Fruit fly (Drosophila melanogaster): ENCODE results near the gene CSN8.

The CSN8 gene

DNA sequence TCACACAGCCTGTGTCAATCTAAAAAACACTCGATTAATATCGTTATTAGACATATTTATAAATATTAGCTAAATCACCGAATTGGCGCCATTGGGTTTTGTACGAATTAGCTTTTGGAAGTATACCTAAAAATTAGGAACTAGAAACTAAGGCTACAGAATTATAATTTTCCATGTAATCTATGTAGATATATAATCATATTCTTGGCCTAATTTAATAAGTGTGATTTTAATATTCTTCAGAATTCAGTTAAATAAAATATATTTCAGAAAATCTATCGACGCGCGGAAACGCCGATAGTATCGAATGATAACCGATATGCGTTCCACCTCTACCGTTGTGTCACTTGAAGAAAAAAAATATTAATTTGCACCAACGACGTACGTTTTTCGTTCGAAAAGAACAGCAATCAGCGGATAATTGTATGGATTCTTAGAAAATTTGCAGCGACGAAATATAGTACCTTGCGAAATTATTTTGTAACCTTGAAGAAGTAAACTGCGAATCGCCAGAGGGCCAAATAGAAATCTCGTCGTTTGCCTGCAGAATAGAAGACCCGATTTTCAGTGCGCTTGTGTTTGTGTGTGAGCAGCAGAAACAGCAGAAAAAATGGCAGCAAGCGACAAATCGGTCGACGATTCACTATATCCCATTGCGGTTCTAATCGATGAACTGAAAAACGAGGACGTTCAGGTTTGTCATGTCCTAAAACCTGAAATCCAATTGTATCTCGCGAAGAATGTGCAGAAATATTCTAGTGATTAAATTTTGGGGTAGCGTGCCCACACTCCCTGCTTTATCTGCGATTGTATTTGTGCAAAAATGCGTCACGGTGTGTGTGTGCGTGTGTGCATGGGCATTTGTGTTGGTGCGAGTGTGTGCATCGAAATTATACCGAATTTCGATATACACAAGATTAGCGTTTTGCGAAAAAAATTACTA lies 1.3 kb downstream of the CSN8 start, which contains the start of gene Pp2A-29B (continued):
- peak; percentile 95 for TF ChIP-seq tna (GFP tag; IDR thresholded peaks at IDR 0.05; ENCODE audit: partially characterized antibody)
- no peak for TF ChIP-seq Sox102F (GFP tag; optimal IDR thresholded peaks at IDR 0.05)
- no peak for TF ChIP-seq bab2 (GFP tag; optimal IDR thresholded peaks at IDR 0.05)
- TF ChIP-seq NfI (GFP tag; optimal IDR thresholded peaks at IDR 0.05), result peak; percentile 15
- TF ChIP-seq sug (tag; optimal IDR thresholded peaks at IDR 0.05), result peak; percentile 59
- peak; percentile 19 for TF ChIP-seq D19A (tag; optimal IDR thresholded peaks at IDR 0.05)
- TF ChIP-seq fu2 (GFP tag; optimal IDR thresholded peaks at IDR 0.05), result no peak
- peak; percentile 53 for TF ChIP-seq CG17829 (tag; optimal IDR thresholded peaks at IDR 0.05)
- 0 out of 2 replicates have a peak, but pooled peaks have one; percentile 11 for TF ChIP-seq Rfx (GFP tag; IDR thresholded peaks at IDR 0.05)
- TF ChIP-seq az2 (GFP tag; optimal IDR thresholded peaks at IDR 0.05), result peak; percentile 3
- peak; percentile 93; the same call in 3 of the 4 replicates for TF ChIP-seq chinmo (GFP tag; IDR thresholded peaks at IDR 0.05; ENCODE audit: partially characterized antibody)
- TF ChIP-seq gcm (GFP tag; optimal IDR thresholded peaks at IDR 0.05), result no peak
- TF ChIP-seq CG30403 (GFP tag; optimal IDR thresholded peaks at IDR 0.05), result peak; percentile 19
- peak; percentile 33; the same call in 1 of the 2 replicates for TF ChIP-seq CG32767 (GFP tag; IDR thresholded peaks at IDR 0.05)
- TF ChIP-seq Bgb (GFP tag; IDR thresholded peaks at IDR 0.05; ENCODE audit: partially characterized antibody), result peak; percentile 97
- TF ChIP-seq CG3995 (GFP tag; optimal IDR thresholded peaks at IDR 0.05), result peak; percentile 96
- peak; percentile 4 for TF ChIP-seq Hmr (GFP tag; optimal IDR thresholded peaks at IDR 0.05)
- TF ChIP-seq CG18476 (GFP tag; optimal IDR thresholded peaks at IDR 0.05), result peak; percentile 15
- TF ChIP-seq Atf3 (GFP tag; optimal IDR thresholded peaks at IDR 0.05), result peak; percentile 0
- peak; percentile 99 for TF ChIP-seq Doc3 (GFP tag; IDR thresholded peaks at IDR 0.05; ENCODE audit: partially characterized antibody)
- no peak for TF ChIP-seq dan (GFP tag; IDR thresholded peaks at IDR 0.05)
- TF ChIP-seq Six4 (GFP tag; optimal IDR thresholded peaks at IDR 0.05), result no peak
- 0 out of 2 replicates have a peak, but pooled peaks have one; percentile 11 for TF ChIP-seq vvl (GFP tag; IDR thresholded peaks at IDR 0.05)
- peak; percentile 15 for TF ChIP-seq CG2678 (tag; optimal IDR thresholded peaks at IDR 0.05)
- no peak for TF ChIP-seq sima (GFP tag; optimal IDR thresholded peaks at IDR 0.05)
- peak; percentile 69 for TF ChIP-seq CG4617 (GFP tag; optimal IDR thresholded peaks at IDR 0.05; ENCODE audit: borderline replicate concordance)
- TF ChIP-seq amos (GFP tag; IDR thresholded peaks at IDR 0.05; ENCODE audit: partially characterized antibody), result peak; percentile 98
- peak in 1 of 2 experiments; percentile 17 for TF ChIP-seq dpn (GFP tag; optimal IDR thresholded peaks at IDR 0.05)
- TF ChIP-seq Nf-YC (tag; optimal IDR thresholded peaks at IDR 0.05), result peak; percentile 57
- peak; percentile 78 for TF ChIP-seq nmo (GFP tag; optimal IDR thresholded peaks at IDR 0.05)
- no peak for TF ChIP-seq CG2202 (tag; optimal IDR thresholded peaks at IDR 0.05)
- TF ChIP-seq Deaf1 (tag; optimal IDR thresholded peaks at IDR 0.05), result peak; percentile 7
- TF ChIP-seq scrt (GFP tag; optimal IDR thresholded peaks at IDR 0.05), result peak; percentile 22
- TF ChIP-seq pho (GFP tag; optimal IDR thresholded peaks at IDR 0.05), result no peak
- TF ChIP-seq CG31441 (GFP tag; IDR thresholded peaks at IDR 0.05), result peak; percentile 73; the same call in 1 of the 2 replicates
- TF ChIP-seq Dbx (GFP tag; IDR thresholded peaks at IDR 0.05), result peak; percentile 69
- peak; percentile 35 for TF ChIP-seq CG9437 (GFP tag; optimal IDR thresholded peaks at IDR 0.05)
- no peak for TF ChIP-seq gsb (GFP tag; IDR thresholded peaks at IDR 0.05)
- no peak for TF ChIP-seq onecut (GFP tag; IDR thresholded peaks at IDR 0.05)
- TF ChIP-seq Ets97D (GFP tag; optimal IDR thresholded peaks at IDR 0.05), result peak; percentile 31
- TF ChIP-seq Med (GFP tag), result peak; percentile 57
- TF ChIP-seq MBD-R2 (GFP tag; IDR thresholded peaks at IDR 0.05), result 0 out of 2 replicates have a peak, but pooled peaks have one; percentile 7
- TF ChIP-seq ewg (GFP tag; optimal IDR thresholded peaks at IDR 0.05), result no peak
- TF ChIP-seq CG11560 (tag; IDR thresholded peaks at IDR 0.05), result peak; percentile 89
- TF ChIP-seq Lim3 (GFP tag; IDR thresholded peaks at IDR 0.05), result no peak
- TF ChIP-seq eyg (GFP tag; optimal IDR thresholded peaks at IDR 0.05), result no peak
- peak; percentile 91 for TF ChIP-seq CG2116 (GFP tag; optimal IDR thresholded peaks at IDR 0.05)
- peak; percentile 21 for TF ChIP-seq Sox100B (GFP tag; optimal IDR thresholded peaks at IDR 0.05)

Data from whole organism, embryonic.